Worm (Caenorhabditis elegans): ENCODE measurements around the gene R08A2.2.

ce11 chrV:14762563-14762962, 47.1 kb upstream of the R08A2.2 start:
- TF ChIP-seq ces-1 (GFP tag; optimal IDR thresholded peaks at IDR 0.05) (no peak), nhr-237 (tag; optimal IDR thresholded peaks at IDR 0.05) (no peak), nhr-77 (tag; optimal IDR thresholded peaks at IDR 0.05) (no peak), jun-1 (tag; optimal IDR thresholded peaks at IDR 0.05) (no peak), zag-1 (tag; optimal IDR thresholded peaks at IDR 0.05) (no peak), skn-1 (tag; optimal IDR thresholded peaks at IDR 0.05) (no peak), nhr-85 (tag) (no peak)
